Worm (Caenorhabditis elegans) whole organism, L4/young adult: ENCODE results near the gene spsb-1.

Experiments used
- dao-5 ChIP-seq: sonication (generic microtip); optimal IDR thresholded peaks from 2 replicates; lab custom pipeline; 2016; ENCODE audit warnings: missing genotype, missing genetic modification characterization, moderate library complexity, missing compliant biosample characterization
- him-1 ChIP-seq: sonication (generic microtip); optimal IDR thresholded peaks from 2 replicates; lab custom pipeline; 2016; ENCODE audit warnings: missing genotype, missing genetic modification reagents, missing genetic modification characterization, missing compliant biosample characterization

DNA sequence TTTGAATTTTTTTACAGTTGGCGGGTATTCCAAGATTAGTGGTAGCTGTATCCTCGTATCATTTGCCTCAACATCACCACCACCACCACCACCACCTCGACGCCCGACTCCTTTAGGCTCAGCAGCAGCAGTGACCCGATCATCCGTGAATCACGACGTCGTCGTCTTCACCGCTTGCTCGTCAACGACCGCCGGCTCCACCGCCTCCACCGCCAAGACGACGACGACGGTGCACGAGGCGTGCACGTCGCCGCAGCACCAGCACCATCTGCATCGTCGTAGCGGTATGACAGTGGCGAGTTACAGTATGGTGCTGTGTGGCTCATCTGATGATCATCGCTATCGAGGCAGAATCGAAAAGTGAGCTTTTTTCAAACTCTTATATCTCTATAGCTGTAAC lies 71.7 kb downstream of the spsb-1 start, which contains the start of gene rga-9:
- TF ChIP-seq him-1 = no peak
- no peak for TF ChIP-seq dao-5
